Worm (Caenorhabditis elegans) whole organism, early embryonic: ENCODE data around the gene str-82.

Source experiments
- B0310.2 ChIP-seq: sonication (generic microtip); optimal IDR thresholded peaks from 2 replicates; lab custom pipeline; 2016; ENCODE audit warnings: mild to moderate bottlenecking, missing genetic modification characterization, missing compliant biosample characterization
- F13C5.2 ChIP-seq: sonication (generic microtip); optimal IDR thresholded peaks from 2 replicates; lab custom pipeline; 2017; ENCODE audit warnings: mild to moderate bottlenecking, missing genetic modification characterization, inconsistent platforms, missing compliant biosample characterization
- aly-1 ChIP-seq: sonication (generic microtip); optimal IDR thresholded peaks from 2 replicates; lab custom pipeline; 2016; ENCODE audit warnings: missing genetic modification characterization, missing compliant biosample characterization
- ama-1 ChIP-seq: fragments of 150-350 bp; optimal IDR thresholded peaks from 2 replicates; lab custom pipeline; 2014
- ceh-36 ChIP-seq: sonication (generic microtip); optimal IDR thresholded peaks from 2 replicates; lab custom pipeline; 2016; ENCODE audit warnings: missing genetic modification characterization, inconsistent platforms, missing compliant biosample characterization
- ets-7 ChIP-seq: sonication (generic microtip); optimal IDR thresholded peaks from 2 replicates; lab custom pipeline; 2016; ENCODE audit warnings: missing genotype, missing genetic modification characterization, missing compliant biosample characterization
- hmg-4 ChIP-seq: fragments of 200-800 bp; sonication (Bioruptor generic); optimal IDR thresholded peaks from 2 replicates; lab custom pipeline; 2018; ENCODE audit warnings: mild to moderate bottlenecking, missing genetic modification characterization, missing compliant biosample characterization
- hnd-1 ChIP-seq: sonication (generic microtip); optimal IDR thresholded peaks from 2 replicates; lab custom pipeline; 2016; ENCODE audit warnings: missing genetic modification characterization, missing compliant biosample characterization
- pes-1 ChIP-seq: fragments of 200-800 bp; sonication (Bioruptor generic); IDR thresholded peaks from 2 replicates; pipeline ENCODE4 v1.3.6; 2022; ENCODE audit warnings: missing genetic modification reagents, missing genetic modification characterization, missing compliant biosample characterization
- scrt-1 ChIP-seq: fragments of 200-800 bp; sonication (Bioruptor generic); IDR thresholded peaks from 2 replicates; pipeline ENCODE4 v1.3.6; 2022; ENCODE audit warnings: missing genetic modification characterization, missing compliant biosample characterization
- sea-1 ChIP-seq: fragments of 200-800 bp; sonication (Bioruptor generic); conservative IDR thresholded peaks from 2 replicates; pipeline ENCODE4 v1.3.6; 2022; ENCODE audit warnings: missing genetic modification characterization, missing compliant biosample characterization
- tbx-11 ChIP-seq: fragments of 200-800 bp; sonication (Bioruptor generic); IDR thresholded peaks from 2 replicates; pipeline ENCODE4 v1.3.6; 2022; ENCODE audit warnings: missing genetic modification characterization, missing compliant biosample characterization
- tbx-37 ChIP-seq: fragments of 200-800 bp; sonication (Bioruptor generic); conservative IDR thresholded peaks from 2 replicates; pipeline ENCODE4 v1.3.6; 2022; ENCODE audit warnings: missing genetic modification reagents, missing genetic modification characterization, missing compliant biosample characterization

ce11 chrV:4010170-4010569 is 35.7 kb downstream of the str-82 start, which contains the start of gene srh-4:
- TF ChIP-seq scrt-1 (GFP tag; lab: Robert Waterston, UW) (no peak), pes-1 (GFP tag; lab: Robert Waterston, UW) (no peak), ama-1 (lab: Kevin White, UChicago) (no peak), B0310.2 (no peak), ceh-36 (tag; lab: Kevin White, UChicago) (no peak), aly-1 (tag; lab: Kevin White, UChicago) (no peak), ets-7 (tag; lab: Kevin White, UChicago) (no peak), F13C5.2 (tag; lab: Kevin White, UChicago) (no peak), tbx-37 (GFP tag; lab: Robert Waterston, UW) (no peak), sea-1 (GFP tag; lab: Robert Waterston, UW) (no peak), tbx-11 (GFP tag; lab: Robert Waterston, UW) (no peak), hmg-4 (GFP tag; lab: Kevin White, UChicago) (no peak), hnd-1 (tag; lab: Kevin White, UChicago) (no peak)
